Fruit fly (Drosophila melanogaster): ENCODE measurements around the gene dbo.

dm6 chr3L:15816714-15817113 lies 10.0 kb upstream of the dbo start, which contains the start of gene CkIIalpha-i1:
- TF ChIP-seq CG8159 (tag; optimal IDR thresholded peaks at IDR 0.05), result no peak
- TF ChIP-seq fd96Ca (GFP tag; IDR thresholded peaks at IDR 0.05), result no peak
- TF ChIP-seq CG9948 (tag; optimal IDR thresholded peaks at IDR 0.05), result no peak
- TF ChIP-seq gl (tag; optimal IDR thresholded peaks at IDR 0.05), result no peak
- no peak for TF ChIP-seq D1 (tag; optimal IDR thresholded peaks at IDR 0.05)
- TF ChIP-seq EcR (GFP tag; optimal IDR thresholded peaks at IDR 0.05), result no peak
- no peak for TF ChIP-seq CG8301 (tag; optimal IDR thresholded peaks at IDR 0.05)
